Fruit fly (Drosophila melanogaster): ENCODE measurements around the gene CG7049.

Gene CG7049

dm6 chr3L:205723-206284 lies 29.8 kb upstream of the CG7049 start, which contains the start of the genes Gk1 and CG13876 (continued):
- TF ChIP-seq CG10267 (tag; optimal IDR thresholded peaks at IDR 0.05): peak; percentile 91
- no peak for TF ChIP-seq Dfd (GFP tag; optimal IDR thresholded peaks at IDR 0.05)
- peak; percentile 41; the same call in 1 of the 2 replicates for TF ChIP-seq CkIIα-i1 (GFP tag; IDR thresholded peaks at IDR 0.05)
- no peak for TF ChIP-seq CG14965 (GFP tag; optimal IDR thresholded peaks at IDR 0.05; ENCODE audit: borderline replicate concordance)
- peak; percentile 96 for TF ChIP-seq dmrt11E (tag; optimal IDR thresholded peaks at IDR 0.05)
- TF ChIP-seq HLHmδ (GFP tag; optimal IDR thresholded peaks at IDR 0.05): no peak
- TF ChIP-seq BtbVII (GFP tag; optimal IDR thresholded peaks at IDR 0.05): peak; percentile 97
- no peak for TF ChIP-seq nau (GFP tag; optimal IDR thresholded peaks at IDR 0.05)
- TF ChIP-seq CG10321 (GFP tag; IDR thresholded peaks at IDR 0.05): peak; percentile 65
- TF ChIP-seq Tbp (GFP tag; optimal IDR thresholded peaks at IDR 0.05): no peak
- TF ChIP-seq CG31224 (GFP tag; IDR thresholded peaks at IDR 0.05): peak; percentile 88
- TF ChIP-seq mirr (GFP tag; optimal IDR thresholded peaks at IDR 0.05): peak; percentile 96
- peak; percentile 48 to 81 for TF ChIP-seq Pdp1 (GFP tag; optimal IDR thresholded peaks at IDR 0.05)
- no peak for TF ChIP-seq usp (GFP tag; optimal IDR thresholded peaks at IDR 0.05)
- peak in 1 of 2 experiments; percentile 93 for TF ChIP-seq Eip74EF (GFP tag; optimal IDR thresholded peaks at IDR 0.05)
- TF ChIP-seq Mes4 (GFP tag; optimal IDR thresholded peaks at IDR 0.05): no peak
- no peak for TF ChIP-seq Dll (GFP tag; IDR thresholded peaks at IDR 0.05; ENCODE audit: partially characterized antibody)
- peak; percentile 98 for TF ChIP-seq CG12659 (GFP tag; optimal IDR thresholded peaks at IDR 0.05)
- no peak for TF ChIP-seq sc (optimal IDR thresholded peaks at IDR 0.05)
- TF ChIP-seq sc (GFP tag; optimal IDR thresholded peaks at IDR 0.05): peak; percentile 82
- TF ChIP-seq gcm (GFP tag; optimal IDR thresholded peaks at IDR 0.05): peak; percentile 96
- no peak for TF ChIP-seq ERR (GFP tag; optimal IDR thresholded peaks at IDR 0.05)
- TF ChIP-seq scrt (GFP tag; optimal IDR thresholded peaks at IDR 0.05): peak; percentile 93
- no peak for TF ChIP-seq sens (GFP tag)
- TF ChIP-seq Lpt (GFP tag; optimal IDR thresholded peaks at IDR 0.05): no peak
- peak; percentile 96 for TF ChIP-seq salm (tag; optimal IDR thresholded peaks at IDR 0.05)
- peak; percentile 67 for TF ChIP-seq pros (GFP tag; optimal IDR thresholded peaks at IDR 0.05)
- no peak for TF ChIP-seq zen2 (GFP tag; IDR thresholded peaks at IDR 0.05; ENCODE audit: partially characterized antibody)
- TF ChIP-seq CG10431 (GFP tag; optimal IDR thresholded peaks at IDR 0.05): peak; percentile 86
- peak; percentile 68 for TF ChIP-seq CG3838 (GFP tag; optimal IDR thresholded peaks at IDR 0.05)
- peak; percentile 97 for TF ChIP-seq Drgx (GFP tag; IDR thresholded peaks at IDR 0.05)
- peak; percentile 27 for TF ChIP-seq CHES-1-like (GFP tag; optimal IDR thresholded peaks at IDR 0.05)
- peak; percentile 99 for TF ChIP-seq PHDP (tag; optimal IDR thresholded peaks at IDR 0.05)
- TF ChIP-seq CG17359 (tag; optimal IDR thresholded peaks at IDR 0.05): peak; percentile 96
- peak; percentile 76 for TF ChIP-seq CG11093 (GFP tag; IDR thresholded peaks at IDR 0.05)
- TF ChIP-seq tgo (GFP tag; IDR thresholded peaks at IDR 0.05): peak; percentile 94
- no peak for TF ChIP-seq fru (optimal IDR thresholded peaks at IDR 0.05)
- TF ChIP-seq Taf1 (GFP tag; IDR thresholded peaks at IDR 0.05): peak; percentile 86
- TF ChIP-seq Awh (GFP tag; IDR thresholded peaks at IDR 0.05): peak; percentile 95
- peak; percentile 25 for TF ChIP-seq zf30C (GFP tag; optimal IDR thresholded peaks at IDR 0.05)
- TF ChIP-seq YL-1 (GFP tag; optimal IDR thresholded peaks at IDR 0.05): peak; percentile 91
- TF ChIP-seq aop (GFP tag; IDR thresholded peaks at IDR 0.05): peak; percentile 26; the same call in 1 of the 2 replicates
- TF ChIP-seq Asciz (GFP tag; optimal IDR thresholded peaks at IDR 0.05): peak; percentile 93
- TF ChIP-seq Myb (GFP tag; optimal IDR thresholded peaks at IDR 0.05): peak; percentile 34
- peak; percentile 97 for TF ChIP-seq CG11695 (GFP tag; IDR thresholded peaks at IDR 0.05)
- TF ChIP-seq Doc2 (GFP tag; IDR thresholded peaks at IDR 0.05): no peak
- TF ChIP-seq crol (GFP tag; IDR thresholded peaks at IDR 0.05): peak; percentile 63
- no peak for TF ChIP-seq Scr (GFP tag; IDR thresholded peaks at IDR 0.05; ENCODE audit: partially characterized antibody)
- peak; percentile 87 for TF ChIP-seq Abd-B (GFP tag; optimal IDR thresholded peaks at IDR 0.05)
- peak; percentile 97 for TF ChIP-seq Xrp1 (GFP tag; IDR thresholded peaks at IDR 0.05)
- TF ChIP-seq z (GFP tag; IDR thresholded peaks at IDR 0.05): 0 out of 3 replicates have a peak, but pooled peaks have one; percentile 36
